Worm (Caenorhabditis elegans): ENCODE data around the gene hst-3.1.

DNA sequence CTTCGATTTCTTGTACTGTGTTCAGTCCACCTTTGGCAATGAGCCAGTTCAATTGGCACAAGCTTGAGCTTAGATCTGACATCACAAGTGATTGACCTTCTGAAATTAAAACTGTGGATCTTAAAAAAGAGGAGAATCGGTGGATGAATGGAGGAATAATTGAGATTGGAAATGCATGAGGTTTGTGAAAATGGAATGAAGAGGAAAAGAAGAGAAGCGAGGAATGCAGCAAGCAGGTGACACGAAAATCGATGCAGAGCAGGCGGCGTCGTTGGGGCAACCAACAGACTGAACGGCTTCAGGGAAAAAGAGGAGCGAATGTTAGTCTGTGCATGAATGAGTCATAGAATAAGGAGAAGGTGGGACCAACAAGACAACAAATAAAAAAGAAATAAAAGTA, 22.2 kb upstream of the hst-3.1 start, which contains the start of gene fkh-8:
- TF ChIP-seq nhr-28 (tag; optimal IDR thresholded peaks at IDR 0.05) (no peak), nhr-77 (tag; optimal IDR thresholded peaks at IDR 0.05) (no peak), pqm-1 (tag; optimal IDR thresholded peaks at IDR 0.05) (no peak), madf-5 (GFP tag; IDR thresholded peaks at IDR 0.05) (no peak)

Data from whole organism, L4 larva.